Fruit fly (Drosophila melanogaster): Measurements from ENCODE around the gene Cpr65Aw.

Gene Cpr65Aw

DNA sequence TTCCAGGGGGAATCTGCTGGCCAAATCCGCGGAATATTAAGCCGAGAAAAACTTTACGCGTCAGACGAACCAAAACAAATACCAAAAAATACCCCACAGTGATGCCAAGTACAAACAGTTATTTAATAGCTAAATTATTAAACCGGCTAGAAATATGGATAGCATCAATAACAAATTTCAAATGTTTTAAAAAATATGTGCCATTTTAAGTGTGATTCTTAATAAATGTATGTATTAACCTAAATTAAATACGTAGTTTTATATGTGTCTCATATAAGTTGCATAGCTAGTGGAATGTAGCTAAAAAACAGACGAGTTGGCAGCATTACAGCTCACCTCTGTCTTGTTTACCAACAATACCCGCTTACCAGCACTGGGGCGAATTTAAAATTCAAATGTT, 39.6 kb upstream of the Cpr65Aw start, which contains the start of gene CG10274 (continued):
- TF ChIP-seq CG32006 (GFP tag; optimal IDR thresholded peaks at IDR 0.05) (no peak), CG1621 (tag; optimal IDR thresholded peaks at IDR 0.05) (peak; percentile 33), vri (GFP tag; optimal IDR thresholded peaks at IDR 0.05) (no peak), topi (GFP tag; optimal IDR thresholded peaks at IDR 0.05) (no peak), Blimp-1 (GFP tag; optimal IDR thresholded peaks at IDR 0.05) (no peak), spab (GFP tag; optimal IDR thresholded peaks at IDR 0.05) (no peak), Hr4 (GFP tag; optimal IDR thresholded peaks at IDR 0.05) (no peak), Sox15 (GFP tag; optimal IDR thresholded peaks at IDR 0.05) (peak; percentile 74), CG34406 (GFP tag; optimal IDR thresholded peaks at IDR 0.05) (no peak), pdm3 (GFP tag; optimal IDR thresholded peaks at IDR 0.05) (no peak), CG6854 (GFP tag; optimal IDR thresholded peaks at IDR 0.05) (no peak), Met (GFP tag; optimal IDR thresholded peaks at IDR 0.05) (no peak), CG6163 (GFP tag; IDR thresholded peaks at IDR 0.05) (peak; percentile 42; the same call in 2 of the 3 replicates), fkh (GFP tag; optimal IDR thresholded peaks at IDR 0.05) (peak; percentile 98), CG6808 (GFP tag; optimal IDR thresholded peaks at IDR 0.05) (no peak), OdsH (GFP tag; optimal IDR thresholded peaks at IDR 0.05) (no peak), CG31627 (GFP tag; optimal IDR thresholded peaks at IDR 0.05) (peak; percentile 82), fd59A (GFP tag; optimal IDR thresholded peaks at IDR 0.05) (peak; percentile 34), svp (GFP tag) (no peak), Ets21C (GFP tag; optimal IDR thresholded peaks at IDR 0.05) (no peak)

DNA sequence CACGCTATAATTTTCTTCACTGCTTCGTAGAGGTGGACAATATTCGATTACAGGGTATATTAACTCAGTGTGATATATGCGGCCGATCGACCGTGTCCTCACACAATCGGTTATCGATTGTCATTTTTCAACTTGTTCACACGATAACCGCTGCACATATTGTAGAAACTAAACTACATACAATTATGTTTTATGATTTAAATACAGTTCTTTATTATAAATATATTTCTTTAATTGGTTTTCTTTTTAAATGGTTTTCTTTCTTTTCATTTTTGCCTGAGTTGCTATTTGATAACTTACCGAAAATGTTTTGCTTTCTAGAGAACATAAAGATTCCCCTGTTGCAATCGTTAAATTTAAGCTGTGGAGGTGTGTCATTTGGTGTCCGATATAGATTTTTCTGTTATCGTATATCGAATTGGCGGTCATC, 31.6 kb upstream of the Cpr65Aw start, which contains the start of the genes fmt and CG7376:
fmt (minus strand) TSS at position 55 of the 430 bp plus-strand sequence.
CG7376 (plus strand) TSS at position 423 of the 430 bp plus-strand sequence.
- TF ChIP-seq CG1621 (tag; optimal IDR thresholded peaks at IDR 0.05) (no peak), Gug (GFP tag; IDR thresholded peaks at IDR 0.05) (peak; percentile 14; the same call in 1 of the 2 replicates), CG10631 (GFP tag; optimal IDR thresholded peaks at IDR 0.05) (no peak), Sox15 (GFP tag; optimal IDR thresholded peaks at IDR 0.05) (peak; percentile 18), esn (GFP tag; optimal IDR thresholded peaks at IDR 0.05) (peak; percentile 53), CG3032 (tag; optimal IDR thresholded peaks at IDR 0.05) (peak; percentile 57)

DNA sequence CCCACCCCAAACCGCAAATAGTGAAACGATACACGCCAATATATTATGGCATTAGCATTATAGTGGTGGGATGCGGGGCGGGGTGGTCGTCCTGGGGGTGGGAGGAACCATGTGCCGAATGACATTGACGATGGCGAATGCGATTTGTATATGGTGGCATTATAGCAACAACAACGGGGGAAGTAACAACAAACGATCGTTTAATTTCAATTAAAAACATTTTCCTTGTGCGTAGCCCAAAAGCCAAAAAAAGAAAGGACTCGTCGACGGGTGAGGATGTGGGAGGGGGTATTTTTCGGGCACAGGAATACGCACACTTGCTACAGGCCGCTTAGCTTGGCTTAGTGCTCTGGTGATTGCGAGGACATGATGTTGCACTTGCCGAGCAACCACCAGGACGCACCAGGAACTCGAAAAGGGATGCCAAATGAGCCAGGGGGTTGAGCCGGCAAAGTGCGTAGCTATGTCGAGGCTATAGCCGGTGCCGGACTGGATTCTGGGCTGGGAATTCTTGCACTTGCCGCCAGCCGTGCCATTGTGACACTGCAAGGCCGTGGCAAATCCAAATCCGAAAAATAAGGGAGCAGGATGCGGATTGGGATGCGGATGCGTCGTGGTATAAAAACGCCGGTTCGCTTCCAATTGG, 20.4 kb upstream of the Cpr65Aw start, which contains the start of gene Prdm13:
Prdm13 (plus strand) TSS at position 645 of the 646 bp plus-strand sequence.
- no peak for TF ChIP-seq Met (GFP tag; optimal IDR thresholded peaks at IDR 0.05)
- no peak for TF ChIP-seq topi (GFP tag; optimal IDR thresholded peaks at IDR 0.05)
- TF ChIP-seq eg (GFP tag; IDR thresholded peaks at IDR 0.05): no peak
- TF ChIP-seq Gug (GFP tag; IDR thresholded peaks at IDR 0.05): no peak
- no peak for TF ChIP-seq spab (GFP tag; optimal IDR thresholded peaks at IDR 0.05)
- TF ChIP-seq CG16779 (tag; optimal IDR thresholded peaks at IDR 0.05): no peak
- TF ChIP-seq CG10631 (GFP tag; optimal IDR thresholded peaks at IDR 0.05): no peak
- TF ChIP-seq CG6163 (GFP tag; IDR thresholded peaks at IDR 0.05): no peak
- no peak for TF ChIP-seq CG7368 (GFP tag; optimal IDR thresholded peaks at IDR 0.05)
- TF ChIP-seq CG15336 (GFP tag; IDR thresholded peaks at IDR 0.05): no peak
- TF ChIP-seq CG10669 (GFP tag; optimal IDR thresholded peaks at IDR 0.05): no peak

- TF ChIP-seq CG15336 (GFP tag; IDR thresholded peaks at IDR 0.05) (no peak), CG10669 (GFP tag; optimal IDR thresholded peaks at IDR 0.05) (no peak), Blimp-1 (GFP tag; optimal IDR thresholded peaks at IDR 0.05) (no peak), CG8119 (GFP tag; IDR thresholded peaks at IDR 0.05) (no peak), dsx (GFP tag; optimal IDR thresholded peaks at IDR 0.05; ENCODE audit: poor library complexity, severe bottlenecking) (no peak), CG6808 (GFP tag; optimal IDR thresholded peaks at IDR 0.05) (no peak), CG3032 (tag; optimal IDR thresholded peaks at IDR 0.05) (no peak), topi (GFP tag; optimal IDR thresholded peaks at IDR 0.05) (no peak), CG8319 (GFP tag; optimal IDR thresholded peaks at IDR 0.05) (no peak)
These were observed 19.8 kb upstream of the Cpr65Aw start for dm6 chr3L:6161997-6162396.
